1 worm cellular context compared by ENCODE assay signal in the genomic region with DNA sequence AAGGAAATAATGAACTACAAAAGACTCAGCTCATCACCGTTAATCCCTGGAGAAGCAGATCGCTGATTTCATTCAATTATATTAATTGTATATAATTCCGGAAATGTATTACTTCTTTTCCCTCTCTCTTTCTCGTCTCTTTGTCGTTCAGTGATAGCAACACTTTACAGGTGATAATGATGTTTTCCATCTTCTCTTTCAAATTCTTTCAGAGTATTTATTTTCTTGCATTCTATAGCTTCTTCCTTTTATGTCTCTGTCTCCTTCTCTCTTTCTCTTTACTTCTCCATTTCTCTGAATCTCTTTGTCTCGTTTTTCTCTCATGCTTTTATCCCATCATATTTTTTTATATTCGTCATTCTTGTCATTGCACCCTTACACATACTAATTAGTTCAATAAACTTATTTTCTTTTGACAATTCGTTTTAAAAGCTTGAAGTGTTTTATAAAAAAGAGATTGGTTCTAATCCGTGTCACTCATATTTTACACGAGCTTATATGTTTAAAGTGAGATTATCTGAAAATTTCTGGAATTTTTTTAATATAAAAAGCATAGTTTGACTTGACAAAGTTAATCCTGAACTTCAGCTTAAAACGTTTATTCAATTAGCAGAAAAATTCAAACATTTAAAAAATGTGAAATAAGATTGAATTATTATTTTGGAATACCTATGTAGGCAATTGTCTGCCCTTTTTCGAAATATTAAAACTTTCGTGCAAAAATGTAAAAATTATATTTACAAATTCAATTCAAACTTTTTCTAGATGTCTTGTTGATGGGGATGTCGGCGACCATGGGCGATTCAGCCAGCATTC.
TF ChIP-seq lines count a peak whose summit lies in the region.

A gene (plus strand): TSS at position 766 of the 816 bp plus-strand sequence.

TF ChIP-seq in whole organism, L1 larva, 84 proteins besides CTCF, POLR2A, EP300 and RAD21 (continued from another document):
- TF ChIP-seq ztf-11 (tag; optimal IDR thresholded peaks at IDR 0.05; lab: Kevin White, UChicago) (no peak), alr-1 (tag; optimal IDR thresholded peaks at IDR 0.05; lab: Kevin White, UChicago; ENCODE audit: borderline replicate concordance) (no peak), sox-4 (tag; optimal IDR thresholded peaks at IDR 0.05; lab: Kevin White, UChicago) (peak; percentile 47), lin-14 (GFP tag; optimal IDR thresholded peaks at IDR 0.05; lab: Kevin White, UChicago) (peak; percentile 76), efl-1 (optimal IDR thresholded peaks at IDR 0.05; lab: Kevin White, UChicago) (peak; percentile 21 to 24), efl-1 (GFP tag; optimal IDR thresholded peaks at IDR 0.05 in 1 of 2; lab: Kevin White, UChicago) (no peak)
